Worm (Caenorhabditis elegans) whole organism, late embryonic: ENCODE measurements around the gene C27A2.7.

Experiments
- T23F11.4 ChIP-seq: fragments of 200-800 bp; sonication (Bioruptor generic); optimal IDR thresholded peaks from 2 replicates; lab custom pipeline; 2018; ENCODE audit warnings: mild to moderate bottlenecking, missing genetic modification characterization, missing compliant biosample characterization
- ama-1 ChIP-seq: fragments of 150-350 bp; optimal IDR thresholded peaks from 2 replicates; lab custom pipeline; 2014
- ceh-34 ChIP-seq: sonication (generic microtip); optimal IDR thresholded peaks from 2 replicates; lab custom pipeline; 2016; ENCODE audit warnings: mild to moderate bottlenecking, missing genetic modification characterization, missing compliant biosample characterization
- ceh-48 ChIP-seq: sonication (generic microtip); optimal IDR thresholded peaks from 2 replicates; lab custom pipeline; 2016; ENCODE audit warnings: missing genetic modification characterization, inconsistent platforms, missing compliant biosample characterization
- ceh-6 ChIP-seq: fragments of 200-800 bp; sonication (Bioruptor generic); optimal IDR thresholded peaks from 2 replicates; lab custom pipeline; 2018; ENCODE audit warnings: mild to moderate bottlenecking, missing genetic modification characterization, missing compliant biosample characterization
- ets-4 ChIP-seq: sonication (generic microtip); optimal IDR thresholded peaks from 2 replicates; lab custom pipeline; 2016; ENCODE audit warnings: missing genetic modification characterization, missing compliant biosample characterization
- nfya-1 ChIP-seq: sonication (generic microtip); optimal IDR thresholded peaks from 2 replicates; lab custom pipeline; 2017; ENCODE audit warnings: missing genetic modification characterization, mild to moderate bottlenecking, missing compliant biosample characterization, antibody characterized with exemption, moderate library complexity
- nhr-11 ChIP-seq: fragments of 150-350 bp; optimal IDR thresholded peaks from 2 replicates; lab custom pipeline; 2014; ENCODE audit warnings: missing biosample characterization, missing genetic modification characterization
- pha-4 ChIP-seq: fragments of 150-350 bp; optimal IDR thresholded peaks from 2 replicates; lab custom pipeline; 2018; ENCODE audit warnings: missing biosample characterization, missing genetic modification reagents, missing genetic modification characterization
- pqm-1 ChIP-seq: sonication (generic microtip); optimal IDR thresholded peaks from 2 replicates; lab custom pipeline; 2016; ENCODE audit warnings: missing genetic modification characterization, missing compliant biosample characterization
- sox-4 ChIP-seq: sonication (generic microtip); optimal IDR thresholded peaks from 2 replicates; lab custom pipeline; 2017; ENCODE audit warnings: mild to moderate bottlenecking, missing genetic modification characterization, inconsistent platforms, missing compliant biosample characterization
- tbx-2 ChIP-seq: sonication (generic microtip); optimal IDR thresholded peaks from 2 replicates; lab custom pipeline; 2016; ENCODE audit warnings: missing genetic modification characterization, missing compliant biosample characterization

DNA sequence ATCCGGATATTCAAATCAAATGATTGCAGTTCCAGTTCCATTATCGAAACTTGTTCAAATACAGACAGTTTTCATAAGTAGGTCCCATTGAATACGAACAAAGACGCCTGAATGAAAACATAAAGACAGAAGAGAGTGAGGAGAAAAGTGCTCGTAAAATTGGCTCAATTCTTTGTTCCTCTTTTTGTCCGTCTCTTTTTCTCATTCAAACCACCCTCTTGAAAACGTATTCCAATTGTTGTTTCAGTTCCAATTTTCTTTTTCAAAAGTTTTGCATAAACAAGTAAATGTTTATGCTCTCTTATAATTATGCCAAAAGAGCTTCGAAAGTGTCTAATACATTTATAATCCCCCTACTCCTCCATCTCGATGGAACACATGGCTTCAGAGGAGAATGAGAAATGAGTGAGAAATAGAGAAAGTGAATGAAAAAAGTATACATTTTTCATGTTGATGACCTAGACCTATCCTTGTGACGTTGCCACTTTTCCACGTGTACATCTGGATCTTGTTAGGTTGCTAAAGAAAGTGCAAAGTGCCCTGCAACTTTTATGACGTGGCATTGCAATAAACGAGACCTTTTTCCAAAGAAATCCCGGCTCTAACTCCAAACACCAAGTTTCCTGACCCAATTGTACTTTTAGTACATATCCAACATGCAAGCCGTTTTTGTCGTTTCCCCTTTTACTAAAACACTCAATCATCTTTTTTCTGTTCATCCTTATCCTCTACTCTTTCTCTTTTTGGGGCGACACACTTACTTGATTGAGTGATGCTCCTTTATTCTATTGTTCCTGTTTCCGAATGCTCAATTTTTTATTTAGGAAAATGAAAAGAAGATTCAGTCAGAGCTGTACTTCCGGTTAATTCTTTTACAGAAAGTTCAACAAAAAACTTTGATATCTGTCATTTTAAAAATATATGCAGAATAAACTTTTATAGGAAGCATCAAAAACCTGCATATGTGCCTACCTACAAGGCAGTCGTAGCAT, 24.7 kb downstream of the C27A2.7 start:
- TF ChIP-seq ama-1 (lab: Kevin White, UChicago) (no peak), ceh-48 (no peak), T23F11.4 (no peak), ets-4 (no peak), pha-4 (tag; lab: Kevin White, UChicago) (no peak), tbx-2 (tag; lab: Kevin White, UChicago) (no peak), ceh-6 (GFP tag; lab: Kevin White, UChicago) (no peak), sox-4 (tag; lab: Kevin White, UChicago) (no peak), nfya-1 (tag; lab: Kevin White, UChicago) (no peak), ceh-34 (tag; lab: Kevin White, UChicago) (no peak), nhr-11 (no peak), pqm-1 (tag; lab: Kevin White, UChicago) (no peak)
